Worm (Caenorhabditis elegans) whole organism, early embryonic: ENCODE data around the gene abhd-5.2.

Experiments
- B0310.2 ChIP-seq: sonication (generic microtip); optimal IDR thresholded peaks from 2 replicates; lab custom pipeline; 2016; ENCODE audit warnings: mild to moderate bottlenecking, missing genetic modification characterization, missing compliant biosample characterization
- F13C5.2 ChIP-seq: sonication (generic microtip); optimal IDR thresholded peaks from 2 replicates; lab custom pipeline; 2017; ENCODE audit warnings: mild to moderate bottlenecking, missing genetic modification characterization, inconsistent platforms, missing compliant biosample characterization
- aly-1 ChIP-seq: sonication (generic microtip); optimal IDR thresholded peaks from 2 replicates; lab custom pipeline; 2016; ENCODE audit warnings: missing genetic modification characterization, missing compliant biosample characterization
- ama-1 ChIP-seq: fragments of 150-350 bp; optimal IDR thresholded peaks from 2 replicates; lab custom pipeline; 2014
- ceh-13 ChIP-seq: fragments of 200-800 bp; sonication (Bioruptor generic); optimal IDR thresholded peaks from 2 replicates; lab custom pipeline; 2018; ENCODE audit warnings: mild to moderate bottlenecking, missing genetic modification characterization, missing compliant biosample characterization
- ceh-36 ChIP-seq: sonication (generic microtip); optimal IDR thresholded peaks from 2 replicates; lab custom pipeline; 2016; ENCODE audit warnings: missing genetic modification characterization, inconsistent platforms, missing compliant biosample characterization
- ets-7 ChIP-seq: sonication (generic microtip); optimal IDR thresholded peaks from 2 replicates; lab custom pipeline; 2016; ENCODE audit warnings: missing genotype, missing genetic modification characterization, missing compliant biosample characterization
- flt-1 ChIP-seq: fragments of 200-800 bp; sonication (Bioruptor generic); IDR thresholded peaks from 2 replicates; pipeline ENCODE4 v1.3.6; 2022; ENCODE audit warnings: missing genetic modification characterization, missing compliant biosample characterization
- hmbx-1 ChIP-seq: sonication (generic microtip); optimal IDR thresholded peaks from 2 replicates; lab custom pipeline; 2016; ENCODE audit warnings: mild to moderate bottlenecking, missing genetic modification characterization, missing compliant biosample characterization
- hmg-4 ChIP-seq: fragments of 200-800 bp; sonication (Bioruptor generic); optimal IDR thresholded peaks from 2 replicates; lab custom pipeline; 2018; ENCODE audit warnings: mild to moderate bottlenecking, missing genetic modification characterization, missing compliant biosample characterization
- hnd-1 ChIP-seq: sonication (generic microtip); optimal IDR thresholded peaks from 2 replicates; lab custom pipeline; 2016; ENCODE audit warnings: missing genetic modification characterization, missing compliant biosample characterization
- pes-1 ChIP-seq: fragments of 200-800 bp; sonication (Bioruptor generic); IDR thresholded peaks from 2 replicates; pipeline ENCODE4 v1.3.6; 2022; ENCODE audit warnings: missing genetic modification reagents, missing genetic modification characterization, missing compliant biosample characterization
- scrt-1 ChIP-seq: fragments of 200-800 bp; sonication (Bioruptor generic); IDR thresholded peaks from 2 replicates; pipeline ENCODE4 v1.3.6; 2022; ENCODE audit warnings: missing genetic modification characterization, missing compliant biosample characterization
- sea-1 ChIP-seq: fragments of 200-800 bp; sonication (Bioruptor generic); conservative IDR thresholded peaks from 2 replicates; pipeline ENCODE4 v1.3.6; 2022; ENCODE audit warnings: missing genetic modification characterization, missing compliant biosample characterization
- tbx-11 ChIP-seq: fragments of 200-800 bp; sonication (Bioruptor generic); IDR thresholded peaks from 2 replicates; pipeline ENCODE4 v1.3.6; 2022; ENCODE audit warnings: missing genetic modification characterization, missing compliant biosample characterization
- tbx-37 ChIP-seq: fragments of 200-800 bp; sonication (Bioruptor generic); conservative IDR thresholded peaks from 2 replicates; pipeline ENCODE4 v1.3.6; 2022; ENCODE audit warnings: missing genetic modification reagents, missing genetic modification characterization, missing compliant biosample characterization
- tra-4 ChIP-seq: sonication (generic microtip); optimal IDR thresholded peaks from 2 replicates; lab custom pipeline; 2017; ENCODE audit warnings: missing genetic modification characterization, missing compliant biosample characterization

The abhd-5.2 gene

DNA sequence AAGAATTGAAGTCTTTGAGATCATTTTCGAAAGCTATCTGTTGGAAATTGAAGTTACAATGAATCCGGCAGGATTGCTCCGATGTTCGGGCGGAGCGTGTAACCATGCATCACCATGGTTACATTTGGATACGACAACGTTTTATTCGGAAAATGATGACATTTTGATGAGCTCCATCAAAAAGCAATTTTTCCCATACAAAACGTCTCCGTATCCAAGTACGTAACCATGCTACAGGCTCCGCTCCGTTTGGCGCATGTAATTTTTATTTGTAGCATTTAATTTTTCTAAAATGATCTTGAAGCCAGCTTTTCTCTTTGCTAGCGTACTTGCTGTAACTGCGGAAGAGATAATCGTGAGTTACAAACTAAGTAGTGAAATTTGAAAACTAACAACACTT is 1.9 kb upstream of the abhd-5.2 start, which contains the start of the genes cwp-2 and cwp-3:
cwp-2 (minus strand) TSS at position 101 of the 400 bp plus-strand sequence.
cwp-3 (plus strand) TSS at position 293 of the 400 bp plus-strand sequence.
- TF ChIP-seq scrt-1 (no peak), tbx-11 (GFP tag; lab: Robert Waterston, UW) (no peak), aly-1 (tag; lab: Kevin White, UChicago) (no peak), hnd-1 (no peak), pes-1 (no peak), ceh-36 (tag; lab: Kevin White, UChicago) (no peak)

DNA sequence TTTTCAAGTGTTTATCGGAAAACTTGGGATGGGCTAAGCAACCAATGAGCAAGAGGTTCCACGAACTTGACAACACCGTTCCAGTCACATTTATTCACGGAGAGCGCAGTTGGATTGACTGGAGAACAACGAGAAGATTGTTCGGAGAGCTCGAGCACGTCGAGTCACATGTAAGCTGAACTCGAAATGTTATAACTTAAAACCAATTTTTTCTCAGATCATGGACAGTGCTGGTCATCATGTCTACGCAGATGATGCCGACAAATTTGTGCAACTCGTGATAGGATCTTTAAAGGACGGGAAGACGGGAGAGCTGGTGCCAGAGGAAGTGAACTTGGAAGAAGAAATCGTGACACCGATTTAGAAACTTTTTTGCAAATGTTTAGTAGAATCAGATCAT is 2.0 kb downstream of the abhd-5.2 start:
- TF ChIP-seq aly-1 (tag; lab: Kevin White, UChicago), result no peak
- TF ChIP-seq hmg-4, result no peak
- no peak for TF ChIP-seq flt-1 (GFP tag; lab: Robert Waterston, UW)
- no peak for TF ChIP-seq tbx-37 (GFP tag; lab: Robert Waterston, UW)
- TF ChIP-seq ceh-36 (tag; lab: Kevin White, UChicago), result no peak
- no peak for TF ChIP-seq hmbx-1 (tag; lab: Kevin White, UChicago)
- TF ChIP-seq B0310.2 (tag; lab: Kevin White, UChicago), result no peak
- no peak for TF ChIP-seq sea-1 (GFP tag; lab: Robert Waterston, UW)
- TF ChIP-seq ceh-13 (GFP tag; lab: Kevin White, UChicago), result no peak
- no peak for TF ChIP-seq tra-4 (tag; lab: Kevin White, UChicago)

DNA sequence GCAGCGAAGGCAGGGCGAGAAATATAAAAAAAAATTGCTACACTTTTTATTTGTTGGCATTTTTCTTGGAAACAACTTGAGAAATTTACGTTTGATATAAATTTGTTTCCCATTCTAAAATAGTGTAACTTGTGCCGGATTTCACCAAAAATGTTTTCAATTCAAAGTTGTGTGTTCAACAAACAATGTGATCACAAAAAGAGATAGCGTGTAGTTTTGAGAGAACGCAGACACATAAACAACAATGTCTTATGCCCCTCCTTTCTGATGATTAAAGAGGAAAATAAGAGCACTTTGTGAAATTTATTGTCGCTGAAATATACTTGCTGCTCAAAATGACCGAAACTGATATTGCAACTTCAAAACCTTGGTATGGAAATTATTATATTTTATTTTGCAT is 2.9 kb downstream of the abhd-5.2 start, which contains the start of gene abhd-5.1:
abhd-5.1 (plus strand) TSS at position 230 of the 400 bp plus-strand sequence.
- no peak for TF ChIP-seq tbx-11 (GFP tag; lab: Robert Waterston, UW)
- no peak for TF ChIP-seq tra-4 (tag; lab: Kevin White, UChicago)
- TF ChIP-seq B0310.2 (tag; lab: Kevin White, UChicago), result no peak
- no peak for TF ChIP-seq tbx-37 (GFP tag; lab: Robert Waterston, UW)
- TF ChIP-seq aly-1 (tag; lab: Kevin White, UChicago), result no peak
- TF ChIP-seq hmg-4, result no peak
- TF ChIP-seq ama-1 (lab: Kevin White, UChicago), result no peak
- no peak for TF ChIP-seq sea-1 (GFP tag; lab: Robert Waterston, UW)
- no peak for TF ChIP-seq F13C5.2
- no peak for TF ChIP-seq flt-1 (GFP tag; lab: Robert Waterston, UW)
- no peak for TF ChIP-seq hmbx-1 (tag; lab: Kevin White, UChicago)
- no peak for TF ChIP-seq hnd-1
- TF ChIP-seq pes-1, result no peak
- TF ChIP-seq ceh-36 (tag; lab: Kevin White, UChicago), result no peak
- no peak for TF ChIP-seq scrt-1
- TF ChIP-seq ceh-13 (GFP tag; lab: Kevin White, UChicago), result no peak
- no peak for TF ChIP-seq ets-7 (tag; lab: Kevin White, UChicago)

DNA sequence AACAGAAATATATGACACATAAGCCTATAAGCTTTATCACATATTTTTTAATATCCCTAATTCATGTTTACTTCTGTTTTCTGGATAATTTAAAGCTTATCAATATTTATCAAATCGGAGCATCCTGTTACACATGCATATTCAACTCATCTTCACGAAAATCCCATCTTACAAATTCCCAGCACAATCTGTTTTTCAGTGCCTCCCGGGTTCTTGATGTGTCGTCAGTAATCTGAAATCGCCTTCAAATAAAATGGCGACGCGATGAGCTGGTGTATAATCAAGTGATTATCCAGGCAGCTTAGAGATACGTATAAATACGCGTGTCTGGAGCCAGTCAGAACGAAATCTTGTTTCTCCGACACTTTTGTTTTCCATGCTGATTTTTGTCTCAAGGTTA is 6.0 kb downstream of the abhd-5.2 start:
- TF ChIP-seq flt-1 (GFP tag; lab: Robert Waterston, UW) (no peak), ets-7 (tag; lab: Kevin White, UChicago) (no peak), hnd-1 (no peak), hmbx-1 (tag; lab: Kevin White, UChicago) (no peak), ceh-36 (tag; lab: Kevin White, UChicago) (no peak), tbx-37 (GFP tag; lab: Robert Waterston, UW) (no peak), hmg-4 (no peak), tbx-11 (GFP tag; lab: Robert Waterston, UW) (no peak), tra-4 (tag; lab: Kevin White, UChicago) (no peak), pes-1 (no peak)

DNA sequence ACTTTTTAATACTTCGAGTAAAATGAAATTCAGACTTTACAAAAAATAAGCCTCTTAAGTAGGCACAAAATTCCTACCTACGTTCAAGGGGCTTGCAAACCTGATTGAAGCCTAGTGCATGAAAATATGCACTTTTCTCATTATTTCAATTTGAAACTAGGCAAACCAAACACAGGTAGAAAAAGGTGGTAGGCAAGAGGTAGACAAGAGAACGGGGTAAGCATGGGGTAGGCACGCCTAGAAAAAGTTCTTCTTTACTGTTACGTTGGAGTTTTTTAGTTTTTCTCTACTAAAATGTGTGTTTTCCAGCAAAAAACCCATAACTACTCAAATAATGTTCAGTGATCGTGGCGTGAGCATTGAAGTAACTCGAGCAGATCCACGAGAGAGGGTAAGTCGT is 6.7 kb downstream of the abhd-5.2 start, which contains the start of gene nex-4:
nex-4 (plus strand) TSS at position 301 of the 400 bp plus-strand sequence.
- TF ChIP-seq ceh-13 (GFP tag; lab: Kevin White, UChicago) (no peak), tbx-37 (GFP tag; lab: Robert Waterston, UW) (no peak), hmbx-1 (tag; lab: Kevin White, UChicago) (no peak), ama-1 (lab: Kevin White, UChicago) (no peak), ceh-36 (tag; lab: Kevin White, UChicago) (no peak), scrt-1 (no peak), ets-7 (tag; lab: Kevin White, UChicago) (no peak), tbx-11 (GFP tag; lab: Robert Waterston, UW) (no peak), flt-1 (GFP tag; lab: Robert Waterston, UW) (no peak), hmg-4 (no peak)

DNA sequence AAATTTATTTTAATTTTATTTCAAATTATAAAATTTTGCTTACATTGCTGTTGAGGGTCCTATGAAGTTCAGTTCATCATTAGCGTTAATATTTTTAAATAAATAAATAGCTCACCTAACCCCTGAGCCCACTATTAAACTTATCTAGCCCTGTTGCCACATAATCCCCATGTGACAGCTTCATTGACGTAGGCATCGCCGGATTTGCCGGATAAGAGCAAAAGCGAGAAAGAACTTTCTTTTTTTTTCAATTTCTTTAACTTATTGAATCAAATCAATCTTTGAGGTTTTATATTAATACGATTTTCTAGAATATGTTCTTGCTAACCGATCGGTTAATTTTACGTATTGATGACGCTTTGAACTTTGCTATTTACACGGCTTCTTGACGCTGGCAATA is 7.5 kb downstream of the abhd-5.2 start:
- TF ChIP-seq sea-1 (GFP tag; lab: Robert Waterston, UW) (no peak), tbx-11 (GFP tag; lab: Robert Waterston, UW) (no peak), flt-1 (GFP tag; lab: Robert Waterston, UW) (no peak), ets-7 (tag; lab: Kevin White, UChicago) (no peak), scrt-1 (no peak), F13C5.2 (no peak), aly-1 (tag; lab: Kevin White, UChicago) (no peak), hnd-1 (no peak), ama-1 (lab: Kevin White, UChicago) (no peak), hmbx-1 (tag; lab: Kevin White, UChicago) (no peak), pes-1 (no peak), B0310.2 (tag; lab: Kevin White, UChicago) (no peak), ceh-13 (GFP tag; lab: Kevin White, UChicago) (no peak), ceh-36 (tag; lab: Kevin White, UChicago) (no peak), tra-4 (tag; lab: Kevin White, UChicago) (no peak), hmg-4 (no peak), tbx-37 (GFP tag; lab: Robert Waterston, UW) (no peak)

DNA sequence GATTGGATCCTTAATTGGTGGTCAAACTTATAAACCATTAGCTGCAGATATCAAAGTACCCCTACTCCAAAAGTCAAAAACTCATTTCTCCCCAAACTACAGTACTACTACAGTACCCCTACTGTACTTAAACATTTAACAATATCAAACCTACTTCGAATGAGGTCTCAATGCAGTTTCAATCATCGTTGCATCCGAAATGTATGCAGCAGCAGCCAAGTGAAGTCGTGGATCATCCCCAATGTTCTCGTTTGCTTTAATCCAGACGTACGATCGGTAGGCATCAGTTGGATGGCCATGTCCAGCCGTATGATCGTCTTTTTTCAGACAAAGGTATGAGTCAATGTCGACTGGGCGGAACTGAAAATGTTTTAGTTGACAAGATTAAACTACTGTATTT is 13.1 kb downstream of the abhd-5.2 start:
- no peak for TF ChIP-seq ama-1 (lab: Kevin White, UChicago)
- TF ChIP-seq tbx-11 (GFP tag; lab: Robert Waterston, UW), result no peak
- TF ChIP-seq hnd-1, result no peak
- no peak for TF ChIP-seq flt-1 (GFP tag; lab: Robert Waterston, UW)
- no peak for TF ChIP-seq hmg-4
- TF ChIP-seq ceh-36 (tag; lab: Kevin White, UChicago), result no peak
- no peak for TF ChIP-seq B0310.2 (tag; lab: Kevin White, UChicago)
- TF ChIP-seq ceh-13 (GFP tag; lab: Kevin White, UChicago), result no peak
- TF ChIP-seq ets-7 (tag; lab: Kevin White, UChicago), result no peak
- TF ChIP-seq tra-4 (tag; lab: Kevin White, UChicago), result no peak
- TF ChIP-seq tbx-37 (GFP tag; lab: Robert Waterston, UW), result no peak
- no peak for TF ChIP-seq hmbx-1 (tag; lab: Kevin White, UChicago)
- no peak for TF ChIP-seq pes-1
- TF ChIP-seq scrt-1, result no peak
- no peak for TF ChIP-seq sea-1 (GFP tag; lab: Robert Waterston, UW)
- no peak for TF ChIP-seq F13C5.2
- no peak for TF ChIP-seq aly-1 (tag; lab: Kevin White, UChicago)
